Worm (Caenorhabditis elegans) whole organism, midembryonic: ENCODE results near the gene wdr-20.

Experiments
- T22C8.4 ChIP-seq: fragments of 200-800 bp; sonication (Bioruptor generic); IDR thresholded peaks from 2 replicates; pipeline ENCODE4 v1.3.6; 2022; ENCODE audit warnings: missing genetic modification characterization, missing compliant biosample characterization
- cog-1 ChIP-seq: sonication (generic microtip); optimal IDR thresholded peaks from 2 replicates; lab custom pipeline; 2016; ENCODE audit warnings: missing genetic modification characterization, missing compliant biosample characterization
- flt-1 ChIP-seq: fragments of 200-800 bp; sonication (Bioruptor generic); IDR thresholded peaks from 2 replicates; pipeline ENCODE4 v1.3.6; 2022; ENCODE audit warnings: missing genetic modification characterization, missing compliant biosample characterization
- klf-2 ChIP-seq: fragments of 200-800 bp; sonication (Bioruptor generic); conservative IDR thresholded peaks from 2 replicates; pipeline ENCODE4 v1.3.6; 2022; ENCODE audit warnings: missing genetic modification reagents, missing genetic modification characterization, missing compliant biosample characterization
- med-1 ChIP-seq: sonication (generic microtip); optimal IDR thresholded peaks from 2 replicates; lab custom pipeline; 2017; ENCODE audit warnings: missing genetic modification characterization, mild to moderate bottlenecking, missing compliant biosample characterization, antibody characterized with exemption, missing genetic modification reagents; ENCODE audit not compliant: insufficient read depth
- ref-1 ChIP-seq: fragments of 200-800 bp; sonication (Bioruptor generic); conservative IDR thresholded peaks from 2 replicates; pipeline ENCODE4 v1.3.6; 2022; ENCODE audit warnings: missing genetic modification reagents, missing genetic modification characterization, missing compliant biosample characterization
- tab-1 ChIP-seq: fragments of 200-800 bp; sonication (Bioruptor generic); IDR thresholded peaks from 2 replicates; pipeline ENCODE4 v1.3.6; 2022; ENCODE audit warnings: missing genetic modification characterization, missing compliant biosample characterization
- ztf-23 ChIP-seq: fragments of 200-800 bp; sonication (Bioruptor generic); IDR thresholded peaks from 2 replicates; pipeline ENCODE4 v1.3.6; 2022; ENCODE audit warnings: missing genetic modification reagents, missing genetic modification characterization, missing compliant biosample characterization
- ztf-29 ChIP-seq: fragments of 200-800 bp; sonication (Bioruptor generic); IDR thresholded peaks from 2 replicates; pipeline ENCODE4 v1.3.6; 2022; ENCODE audit warnings: missing genetic modification reagents, missing genetic modification characterization, missing compliant biosample characterization

wdr-20 gene

ce11 chrV:10105412-10105811, 28.5 kb downstream of the wdr-20 start, which contains the start of gene C08B6.2:
Gene C08B6.2 (plus strand): TSS chrV:10105712.
- TF ChIP-seq med-1 (GFP tag; lab: Kevin White, UChicago) (no peak), cog-1 (no peak), ztf-23 (GFP tag; lab: Robert Waterston, UW) (no peak), T22C8.4 (no peak), tab-1 (GFP tag; lab: Robert Waterston, UW) (no peak), flt-1 (GFP tag; lab: Robert Waterston, UW) (no peak), ztf-29 (GFP tag; lab: Robert Waterston, UW) (no peak), klf-2 (GFP tag; lab: Robert Waterston, UW) (no peak), ref-1 (GFP tag; lab: Robert Waterston, UW) (no peak)

- TF ChIP-seq flt-1 (GFP tag; lab: Robert Waterston, UW), result no peak
Observed at ce11 chrV:10104785-10105310, 29.1 kb downstream of the wdr-20 start, which contains the start of gene ugt-17. Gene ugt-17 (minus strand): TSS chrV:10104964.

- TF ChIP-seq ref-1 (GFP tag; lab: Robert Waterston, UW) (no peak), ztf-29 (GFP tag; lab: Robert Waterston, UW) (no peak), klf-2 (GFP tag; lab: Robert Waterston, UW) (no peak), ztf-23 (GFP tag; lab: Robert Waterston, UW) (no peak), tab-1 (GFP tag; lab: Robert Waterston, UW) (no peak), flt-1 (GFP tag; lab: Robert Waterston, UW) (no peak), med-1 (GFP tag; lab: Kevin White, UChicago) (no peak), cog-1 (no peak), T22C8.4 (no peak)
Observed at ce11 chrV:10103811-10104210, 30.1 kb downstream of the wdr-20 start.

ce11 chrV:10101916-10102315, 32.0 kb downstream of the wdr-20 start, which contains the start of gene C08B6.14:
Gene C08B6.14 (minus strand): TSS chrV:10102016.
- TF ChIP-seq ztf-29 (GFP tag; lab: Robert Waterston, UW) (no peak), med-1 (GFP tag; lab: Kevin White, UChicago) (no peak), T22C8.4 (no peak), cog-1 (no peak), flt-1 (GFP tag; lab: Robert Waterston, UW) (no peak), ztf-23 (GFP tag; lab: Robert Waterston, UW) (no peak), klf-2 (GFP tag; lab: Robert Waterston, UW) (no peak), ref-1 (GFP tag; lab: Robert Waterston, UW) (no peak), tab-1 (GFP tag; lab: Robert Waterston, UW) (no peak)

- no peak for TF ChIP-seq klf-2 (GFP tag; lab: Robert Waterston, UW)
- TF ChIP-seq T22C8.4, result no peak
- no peak for TF ChIP-seq ztf-23 (GFP tag; lab: Robert Waterston, UW)
- TF ChIP-seq med-1 (GFP tag; lab: Kevin White, UChicago), result no peak
- TF ChIP-seq flt-1 (GFP tag; lab: Robert Waterston, UW), result no peak
- no peak for TF ChIP-seq tab-1 (GFP tag; lab: Robert Waterston, UW)
- TF ChIP-seq ztf-29 (GFP tag; lab: Robert Waterston, UW), result no peak
- TF ChIP-seq ref-1 (GFP tag; lab: Robert Waterston, UW), result no peak
- no peak for TF ChIP-seq cog-1
Observed at ce11 chrV:10098429-10098828, 35.5 kb downstream of the wdr-20 start, which contains the start of gene ugt-47. Gene ugt-47 (minus strand): TSS chrV:10098597.

ce11 chrV:10096932-10097331, 37.0 kb downstream of the wdr-20 start:
- TF ChIP-seq T22C8.4, result no peak
- TF ChIP-seq klf-2 (GFP tag; lab: Robert Waterston, UW), result no peak

- TF ChIP-seq cog-1 (no peak), ztf-29 (GFP tag; lab: Robert Waterston, UW) (no peak), med-1 (GFP tag; lab: Kevin White, UChicago) (no peak), T22C8.4 (no peak), ref-1 (GFP tag; lab: Robert Waterston, UW) (no peak), tab-1 (GFP tag; lab: Robert Waterston, UW) (no peak), flt-1 (GFP tag; lab: Robert Waterston, UW) (no peak)
Observed at ce11 chrV:10094374-10094773, 39.6 kb downstream of the wdr-20 start, which contains the start of gene srd-49. Gene srd-49 (plus strand): TSS chrV:10094674.

ce11 chrV:10091152-10091551, 42.8 kb downstream of the wdr-20 start, which contains the start of gene R04B5.11:
Gene R04B5.11 (minus strand): TSS chrV:10091252.
- no peak for TF ChIP-seq ztf-29 (GFP tag; lab: Robert Waterston, UW)
- no peak for TF ChIP-seq med-1 (GFP tag; lab: Kevin White, UChicago)
- no peak for TF ChIP-seq ref-1 (GFP tag; lab: Robert Waterston, UW)
- no peak for TF ChIP-seq cog-1
- no peak for TF ChIP-seq T22C8.4
- TF ChIP-seq klf-2 (GFP tag; lab: Robert Waterston, UW), result no peak
- TF ChIP-seq tab-1 (GFP tag; lab: Robert Waterston, UW), result no peak
- no peak for TF ChIP-seq ztf-23 (GFP tag; lab: Robert Waterston, UW)
- no peak for TF ChIP-seq flt-1 (GFP tag; lab: Robert Waterston, UW)

ce11 chrV:10090461-10090860, 43.5 kb downstream of the wdr-20 start, which contains the start of gene R04B5.7:
Gene R04B5.7 (minus strand): TSS chrV:10090561.
- TF ChIP-seq klf-2 (GFP tag; lab: Robert Waterston, UW), result no peak
- no peak for TF ChIP-seq cog-1
- no peak for TF ChIP-seq T22C8.4
- TF ChIP-seq med-1 (GFP tag; lab: Kevin White, UChicago), result no peak
- no peak for TF ChIP-seq tab-1 (GFP tag; lab: Robert Waterston, UW)
- no peak for TF ChIP-seq ztf-29 (GFP tag; lab: Robert Waterston, UW)
- no peak for TF ChIP-seq ref-1 (GFP tag; lab: Robert Waterston, UW)
- no peak for TF ChIP-seq flt-1 (GFP tag; lab: Robert Waterston, UW)
- no peak for TF ChIP-seq ztf-23 (GFP tag; lab: Robert Waterston, UW)
